Worm (Caenorhabditis elegans) whole organism, L4 larva: ENCODE data around the gene ZK105.8.

Experiments used
- R02D3.7 ChIP-seq: fragments of 150-350 bp; sonication (generic microtip); optimal IDR thresholded peaks from 3 replicates; lab custom pipeline; 2014; ENCODE audit warnings: missing biosample characterization, missing genetic modification characterization
- ZK546.5 ChIP-seq, 2 experiments: sonication (generic microtip); optimal IDR thresholded peaks; 2 replicates each; lab custom pipeline; 2017; ENCODE audit warnings: missing biosample characterization in 2 of 2, missing genetic modification characterization in 2 of 2
- dmd-8 ChIP-seq: fragments of 200-800 bp; sonication (Bioruptor generic); IDR thresholded peaks from 2 replicates; pipeline ENCODE4 v1.3.6; 2022; ENCODE audit warnings: missing genetic modification characterization, missing compliant biosample characterization
- madf-5 ChIP-seq, 2 experiments: fragments of 200-800 bp; sonication (Bioruptor generic); IDR thresholded peaks; 2 replicates each; pipeline ENCODE4 v1.3.6; 2022; ENCODE audit warnings: missing compliant biosample characterization in 2 of 2, missing genetic modification characterization in 2 of 2
- mdl-1 ChIP-seq, 2 experiments: fragments of 150-350 bp in 1 of 2; sonication (generic microtip) in 1 of 2; optimal IDR thresholded peaks; 2 replicates each; lab custom pipeline; 2014 to 2017; ENCODE audit warnings: missing biosample characterization in 2 of 2, missing genetic modification characterization in 2 of 2
- pha-4 ChIP-seq, 2 experiments: fragments of 150-350 bp in 1 of 2; fragments of 200-800 bp in 1 of 2; sonication (Bioruptor generic) in 1 of 2; IDR thresholded peaks in 1 of 2; optimal IDR thresholded peaks in 1 of 2; 2 replicates each; pipeline versions ENCODE4 v1.3.6 to Lab custom; 2014 to 2022; ENCODE audit warnings: missing genetic modification characterization in 2 of 2, missing genetic modification reagents in 2 of 2, missing biosample characterization in 1 of 2, missing compliant biosample characterization in 1 of 2
- pqm-1 ChIP-seq: sonication (generic microtip); optimal IDR thresholded peaks from 2 replicates; lab custom pipeline; 2017; ENCODE audit warnings: missing biosample characterization, missing genetic modification characterization
- unc-39 ChIP-seq: sonication (generic microtip); optimal IDR thresholded peaks from 2 replicates; lab custom pipeline; 2017; ENCODE audit warnings: missing biosample characterization, missing genetic modification characterization
- zag-1 ChIP-seq: fragments of 150-350 bp; optimal IDR thresholded peaks from 2 replicates; lab custom pipeline; 2014; ENCODE audit warnings: missing biosample characterization, missing genetic modification characterization
- ztf-11 ChIP-seq: fragments of 150-350 bp; optimal IDR thresholded peaks from 2 replicates; lab custom pipeline; 2014; ENCODE audit warnings: missing biosample characterization, missing genetic modification characterization

- TF ChIP-seq ZK546.5 (tag; optimal IDR thresholded peaks at IDR 0.05; lab: Kevin White, UChicago) (no peak), unc-39 (tag; lab: Kevin White, UChicago) (no peak), pha-4 (GFP tag; IDR thresholded peaks at IDR 0.05; lab: Robert Waterston, UW) (no peak), pha-4 (tag; optimal IDR thresholded peaks at IDR 0.05; lab: Kevin White, UChicago) (no peak), ztf-11 (tag; lab: Kevin White, UChicago) (no peak), mdl-1 (tag; optimal IDR thresholded peaks at IDR 0.05; lab: Kevin White, UChicago) (no peak), pqm-1 (tag; lab: Kevin White, UChicago) (no peak), dmd-8 (GFP tag; lab: Robert Waterston, UW) (no peak), madf-5 (GFP tag; IDR thresholded peaks at IDR 0.05; lab: Robert Waterston, UW) (no peak), R02D3.7 (tag; lab: Kevin White, UChicago) (no peak), zag-1 (tag; lab: Kevin White, UChicago) (no peak)
Measured at ce11 chrV:7739949-7740348, 15.7 kb downstream of the ZK105.8 start.
